Worm (Caenorhabditis elegans): ENCODE results near the gene C24D10.49.

C24D10.49 gene

ce11 chrIV:5139972-5140371 is 17.2 kb downstream of the C24D10.49 start:
- TF ChIP-seq hmg-1.2 (GFP tag; IDR thresholded peaks at IDR 0.05), result no peak
- no peak for TF ChIP-seq tbp1 (GFP tag; optimal IDR thresholded peaks at IDR 0.05)
- no peak for TF ChIP-seq mcd-1 (GFP tag; IDR thresholded peaks at IDR 0.05)
- TF ChIP-seq rec-8 (tag; optimal IDR thresholded peaks at IDR 0.05), result no peak

DNA sequence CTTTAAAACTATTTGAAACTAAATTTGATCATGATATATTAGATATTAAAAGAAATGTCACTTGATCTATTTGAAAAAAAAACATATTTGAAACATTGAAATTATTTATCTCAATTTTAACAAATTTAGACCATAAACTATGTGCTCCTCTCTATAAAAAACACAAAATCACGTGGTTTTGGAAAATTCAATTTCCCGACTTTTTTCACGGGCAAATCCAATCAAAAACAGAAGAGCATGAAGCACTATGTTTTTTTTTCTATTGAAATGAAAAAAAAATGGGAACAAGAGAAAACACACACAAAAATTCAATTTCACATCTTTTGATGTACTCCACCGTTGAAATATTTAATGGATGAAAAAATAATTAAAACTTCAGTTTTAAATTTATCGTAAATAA is 17.9 kb downstream of the C24D10.49 start:
- TF ChIP-seq ets-4 (GFP tag; optimal IDR thresholded peaks at IDR 0.05) (no peak), F37B4.10 (GFP tag; IDR thresholded peaks at IDR 0.05) (no peak)

DNA sequence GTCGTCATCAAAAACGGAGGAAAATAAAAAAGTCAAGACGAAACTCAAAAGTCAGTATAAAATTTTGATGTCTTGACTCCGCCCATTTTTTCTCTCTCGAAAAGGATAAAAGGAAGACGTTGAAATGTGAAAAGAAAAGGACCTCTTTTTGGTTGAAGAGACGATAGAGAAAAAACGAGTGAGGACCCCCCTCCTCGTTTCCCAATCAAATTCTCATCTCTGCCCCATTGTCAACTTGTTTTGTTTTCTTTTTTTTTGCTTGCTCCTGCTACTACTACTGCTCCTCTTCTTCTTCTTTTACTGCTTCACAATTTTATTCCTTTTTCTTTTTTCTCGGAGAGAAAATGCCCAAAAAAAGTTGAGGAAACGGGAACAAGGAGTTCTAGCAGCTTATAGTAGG is 19.3 kb downstream of the C24D10.49 start:
- TF ChIP-seq bed-2 (GFP tag; IDR thresholded peaks at IDR 0.05) (no peak), cebp-1 (GFP tag; IDR thresholded peaks at IDR 0.05) (no peak), cebp-1 (tag; optimal IDR thresholded peaks at IDR 0.05) (no peak), ztf-26 (tag; optimal IDR thresholded peaks at IDR 0.05) (no peak), gei-17 (GFP tag; optimal IDR thresholded peaks at IDR 0.05) (no peak), mel-28 (tag; optimal IDR thresholded peaks at IDR 0.05; ENCODE audit: borderline replicate concordance) (no peak), sdz-38 (tag; optimal IDR thresholded peaks at IDR 0.05) (no peak)

DNA sequence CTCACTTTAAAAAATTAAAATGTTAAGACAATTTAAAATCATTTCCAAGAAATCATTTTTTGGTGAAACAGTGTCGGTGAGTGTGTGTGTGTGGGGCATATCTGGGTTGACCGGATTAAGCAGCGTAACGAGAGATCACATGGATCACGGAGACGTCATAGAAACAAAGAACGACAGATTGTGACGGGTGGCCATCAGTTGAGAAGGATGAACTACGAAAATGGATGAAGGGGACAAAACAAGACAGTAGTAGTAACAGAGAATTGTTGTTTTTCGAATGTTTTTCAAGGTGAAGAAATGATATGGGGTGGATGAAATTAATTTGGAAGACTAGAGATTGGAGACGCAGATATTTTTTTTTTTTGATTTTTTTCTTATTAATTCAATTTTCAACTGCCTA is 20.6 kb downstream of the C24D10.49 start:
- TF ChIP-seq mel-28 (tag; optimal IDR thresholded peaks at IDR 0.05; ENCODE audit: borderline replicate concordance) (no peak), akir-1 (GFP tag; optimal IDR thresholded peaks at IDR 0.05) (no peak), ceh-58 (GFP tag; IDR thresholded peaks at IDR 0.05) (no peak), dpl-1 (GFP tag; optimal IDR thresholded peaks at IDR 0.05) (no peak), hrde-1 (tag; optimal IDR thresholded peaks at IDR 0.05; ENCODE audit: borderline replicate concordance) (no peak)

ce11 chrIV:5134798-5135197 is 22.3 kb downstream of the C24D10.49 start:
- no peak for TF ChIP-seq Y53F4B.3 (GFP tag; IDR thresholded peaks at IDR 0.05)
- no peak for TF ChIP-seq dpl-1 (GFP tag; optimal IDR thresholded peaks at IDR 0.05)
- no peak for TF ChIP-seq F57A8.1 (GFP tag; optimal IDR thresholded peaks at IDR 0.05)
- TF ChIP-seq dpff-1 (tag; optimal IDR thresholded peaks at IDR 0.05), result no peak
- no peak for TF ChIP-seq F23B12.7 (tag; optimal IDR thresholded peaks at IDR 0.05; ENCODE audit: insufficient read depth)
- no peak for TF ChIP-seq ztf-26 (tag; optimal IDR thresholded peaks at IDR 0.05)
- no peak for TF ChIP-seq rcor-1 (GFP tag; IDR thresholded peaks at IDR 0.05)
- TF ChIP-seq lsy-27 (tag; optimal IDR thresholded peaks at IDR 0.05; ENCODE audit: borderline replicate concordance, insufficient read depth), result no peak
- no peak for TF ChIP-seq hlh-26 (GFP tag; conservative IDR thresholded peaks at IDR 0.05)
- TF ChIP-seq zim-3 (tag; optimal IDR thresholded peaks at IDR 0.05), result no peak
- TF ChIP-seq T07F8.4 (tag; optimal IDR thresholded peaks at IDR 0.05), result no peak
- TF ChIP-seq attf-3 (GFP tag; conservative IDR thresholded peaks at IDR 0.05), result no peak
- no peak for TF ChIP-seq akir-1 (GFP tag; optimal IDR thresholded peaks at IDR 0.05)
- no peak for TF ChIP-seq lag-1 (GFP tag; IDR thresholded peaks at IDR 0.05)
- TF ChIP-seq B0336.3 (GFP tag; IDR thresholded peaks at IDR 0.05), result no peak

- peak; percentile 22 to 77 for TF ChIP-seq let-607 (tag; optimal IDR thresholded peaks at IDR 0.05)
- no peak for TF ChIP-seq K12H6.12 (tag; optimal IDR thresholded peaks at IDR 0.05)
- peak; percentile 52 for TF ChIP-seq nhr-80 (tag; optimal IDR thresholded peaks at IDR 0.05)
- no peak for TF ChIP-seq B0035.1 (tag; optimal IDR thresholded peaks at IDR 0.05)
- no peak for TF ChIP-seq F10E7.11 (tag; optimal IDR thresholded peaks at IDR 0.05)
Observed at ce11 chrIV:5133791-5134370, 23.2 kb downstream of the C24D10.49 start.
